Fruit fly (Drosophila melanogaster): ENCODE measurements around the gene dop.

DNA sequence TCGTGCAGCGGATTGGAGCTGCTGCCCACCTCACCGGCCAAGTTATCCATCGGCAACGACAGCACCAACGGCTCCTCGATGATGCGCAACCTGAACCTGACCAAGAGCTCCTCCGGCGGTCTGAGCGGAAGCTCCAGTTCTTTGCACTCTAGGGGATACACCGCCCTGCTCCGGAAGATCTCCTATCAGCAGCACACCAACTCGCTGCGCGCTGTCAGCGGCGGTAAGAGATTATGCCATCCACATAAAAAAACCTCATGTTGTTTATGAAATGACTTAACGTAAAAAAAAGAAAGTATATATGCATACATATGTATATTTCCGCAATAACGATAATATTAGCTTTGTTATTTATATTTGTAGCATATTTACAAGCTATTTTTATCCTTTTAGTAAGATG, 2.9 kb downstream of the dop start:
- TF ChIP-seq Dll (GFP tag; IDR thresholded peaks at IDR 0.05; ENCODE audit: partially characterized antibody) (no peak), CG8359 (GFP tag; optimal IDR thresholded peaks at IDR 0.05; ENCODE audit: borderline replicate concordance) (no peak), nau (GFP tag; optimal IDR thresholded peaks at IDR 0.05) (no peak), CG8478 (optimal IDR thresholded peaks at IDR 0.05) (no peak), D (optimal IDR thresholded peaks at IDR 0.05) (no peak), D (GFP tag; optimal IDR thresholded peaks at IDR 0.05) (no peak), CG10267 (tag; optimal IDR thresholded peaks at IDR 0.05) (no peak)

All from whole organism, embryonic.